Worm (Caenorhabditis elegans) whole organism, L1 larva: Measurements from ENCODE around the gene tra-2.

Source experiments
- C16A3.4 ChIP-seq: fragments of 150-350 bp; optimal IDR thresholded peaks from 2 replicates; lab custom pipeline; 2014; ENCODE audit warnings: missing biosample characterization, missing genetic modification characterization
- C34B4.2 ChIP-seq: sonication (generic microtip); optimal IDR thresholded peaks from 2 replicates; lab custom pipeline; 2017; ENCODE audit warnings: mild to moderate bottlenecking, missing genetic modification characterization, missing compliant biosample characterization
- F16B12.6 ChIP-seq: fragments of 150-350 bp; optimal IDR thresholded peaks from 2 replicates; lab custom pipeline; 2014; ENCODE audit warnings: missing biosample characterization, missing genetic modification characterization
- aha-1 ChIP-seq: fragments of 150-350 bp; optimal IDR thresholded peaks from 2 replicates; lab custom pipeline; 2014; ENCODE audit warnings: missing biosample characterization, missing genetic modification characterization
- aly-2 ChIP-seq: fragments of 150-350 bp; optimal IDR thresholded peaks from 2 replicates; lab custom pipeline; 2014; ENCODE audit warnings: missing biosample characterization, missing genetic modification characterization
- ama-1 ChIP-seq: fragments of 150-350 bp; optimal IDR thresholded peaks from 2 replicates; lab custom pipeline; 2014
- blmp-1 ChIP-seq: fragments of 150-350 bp; optimal IDR thresholded peaks from 2 replicates; lab custom pipeline; 2014; ENCODE audit warnings: missing biosample characterization, missing genetic modification characterization
- ceh-8 ChIP-seq: fragments of 200-800 bp; sonication (Bioruptor generic); optimal IDR thresholded peaks from 2 replicates; lab custom pipeline; 2018; ENCODE audit warnings: mild to moderate bottlenecking, missing genetic modification characterization, moderate library complexity, missing compliant biosample characterization
- dpl-1 ChIP-seq, 3 experiments: fragments of 150-350 bp in 2 of 3; sonication (generic microtip) in 1 of 3; optimal IDR thresholded peaks; 2 replicates each; lab custom pipeline; 2014 to 2017; ENCODE audit warnings: missing biosample characterization in 3 of 3, missing genetic modification characterization in 3 of 3, missing genetic modification reagents in 3 of 3
- dsc-1 ChIP-seq: sonication (generic microtip); optimal IDR thresholded peaks from 2 replicates; lab custom pipeline; 2016; ENCODE audit warnings: mild to moderate bottlenecking, missing genetic modification characterization, missing compliant biosample characterization
- efl-1 ChIP-seq, 4 experiments: fragments of 150-350 bp; optimal IDR thresholded peaks in 3 of 4; peaks in 1 of 4; 1 replicate in 1 of 4; 2 replicates in 3 of 4; lab custom pipeline; 2014; ENCODE audit warnings: missing biosample characterization in 2 of 4, missing genetic modification characterization in 2 of 4, missing genetic modification reagents in 2 of 4
- egl-13 ChIP-seq: sonication (generic microtip); optimal IDR thresholded peaks from 2 replicates; lab custom pipeline; 2016; ENCODE audit warnings: missing genotype, missing genetic modification reagents, missing genetic modification characterization, missing compliant biosample characterization
- elt-2 ChIP-seq: sonication (generic microtip); optimal IDR thresholded peaks from 2 replicates; lab custom pipeline; 2016; ENCODE audit warnings: missing genetic modification characterization, mild to moderate bottlenecking, inconsistent platforms, missing compliant biosample characterization, missing genetic modification reagents
- elt-3 ChIP-seq, 6 experiments: fragments of 150-350 bp in 1 of 6; sonication (generic microtip); optimal IDR thresholded peaks; 2 replicates each; lab custom pipeline; 2017 to 2018; ENCODE audit warnings: missing biosample characterization in 6 of 6, missing genetic modification characterization in 6 of 6, inconsistent platforms in 1 of 6
- ets-5 ChIP-seq: fragments of 200-800 bp; sonication (Bioruptor generic); IDR thresholded peaks from 2 replicates; pipeline ENCODE4 v1.3.6; 2022; ENCODE audit warnings: missing genetic modification characterization, missing compliant biosample characterization
- fos-1 ChIP-seq: fragments of 150-350 bp; optimal IDR thresholded peaks from 2 replicates; lab custom pipeline; 2014; ENCODE audit warnings: missing biosample characterization, missing genetic modification characterization
- grh-1 ChIP-seq: fragments of 200-800 bp; sonication (Bioruptor generic); IDR thresholded peaks from 2 replicates; pipeline ENCODE4 v1.3.6; 2022; ENCODE audit warnings: missing genetic modification reagents, missing genetic modification characterization, missing compliant biosample characterization
- hlh-4 ChIP-seq: sonication (generic microtip); optimal IDR thresholded peaks from 2 replicates; lab custom pipeline; 2016; ENCODE audit warnings: mild to moderate bottlenecking, missing genetic modification characterization, missing compliant biosample characterization
- hpl-2 ChIP-seq: fragments of 150-350 bp; optimal IDR thresholded peaks from 2 replicates; lab custom pipeline; 2014; ENCODE audit warnings: missing biosample characterization, missing genetic modification reagents, missing genetic modification characterization
- irx-1 ChIP-seq: sonication (generic microtip); optimal IDR thresholded peaks from 2 replicates; lab custom pipeline; 2016; ENCODE audit warnings: missing genetic modification characterization, missing compliant biosample characterization
- isw-1 ChIP-seq: fragments of 200-800 bp; sonication (Bioruptor generic); IDR thresholded peaks from 2 replicates; pipeline ENCODE4 v1.3.6; 2022; ENCODE audit warnings: missing genetic modification characterization, missing compliant biosample characterization
- lin-35 ChIP-seq, 2 experiments: fragments of 150-350 bp; optimal IDR thresholded peaks; 2 replicates each; lab custom pipeline; 2014; ENCODE audit warnings: missing biosample characterization in 2 of 2, missing genetic modification characterization in 2 of 2, missing genetic modification reagents in 2 of 2
- lir-3 ChIP-seq: sonication (generic microtip); optimal IDR thresholded peaks from 2 replicates; lab custom pipeline; 2016; ENCODE audit warnings: mild to moderate bottlenecking, missing genetic modification characterization, moderate library complexity, missing compliant biosample characterization; ENCODE audit not compliant: poor library complexity
- lsy-2 ChIP-seq, 2 experiments: fragments of 150-350 bp; optimal IDR thresholded peaks; 2 replicates each; lab custom pipeline; 2014; ENCODE audit warnings: missing biosample characterization in 2 of 2, missing genetic modification characterization in 2 of 2
- mab-9 ChIP-seq: fragments of 200-800 bp; sonication (Bioruptor generic); IDR thresholded peaks from 2 replicates; pipeline ENCODE4 v1.3.6; 2022; ENCODE audit warnings: missing genetic modification reagents, missing genetic modification characterization, missing compliant biosample characterization
- mdl-1 ChIP-seq, 2 experiments: fragments of 150-350 bp; optimal IDR thresholded peaks; 2 replicates each; lab custom pipeline; 2014 to 2017; ENCODE audit warnings: missing biosample characterization in 2 of 2, missing genetic modification characterization in 2 of 2, inconsistent platforms in 1 of 2
- mef-2 ChIP-seq: fragments of 150-350 bp; optimal IDR thresholded peaks from 2 replicates; lab custom pipeline; 2014; ENCODE audit warnings: missing biosample characterization, missing genetic modification characterization
- mep-1 ChIP-seq: fragments of 150-350 bp; optimal IDR thresholded peaks from 2 replicates; lab custom pipeline; 2014; ENCODE audit warnings: missing biosample characterization, missing genetic modification characterization
- nhr-11 ChIP-seq: fragments of 150-350 bp; optimal IDR thresholded peaks from 2 replicates; lab custom pipeline; 2014; ENCODE audit warnings: missing biosample characterization, missing genetic modification characterization
- nhr-20 ChIP-seq: sonication (generic microtip); optimal IDR thresholded peaks from 2 replicates; lab custom pipeline; 2016; ENCODE audit warnings: mild to moderate bottlenecking, missing genetic modification characterization, missing compliant biosample characterization
- nhr-237 ChIP-seq: fragments of 150-350 bp; optimal IDR thresholded peaks from 2 replicates; lab custom pipeline; 2014; ENCODE audit warnings: missing biosample characterization, missing genetic modification characterization
- nhr-76 ChIP-seq: sonication (generic microtip); optimal IDR thresholded peaks from 2 replicates; lab custom pipeline; 2017; ENCODE audit warnings: missing biosample characterization, missing genetic modification characterization
- nhr-85 ChIP-seq: sonication (generic microtip); peaks from one replicate; lab custom pipeline; 2016; ENCODE audit warnings: missing genetic modification characterization, inconsistent platforms, missing compliant biosample characterization
- rnt-1 ChIP-seq: sonication (generic microtip); optimal IDR thresholded peaks from 2 replicates; lab custom pipeline; 2016; ENCODE audit warnings: mild to moderate bottlenecking, missing genetic modification characterization, moderate library complexity, missing compliant biosample characterization
- sox-4 ChIP-seq: sonication (generic microtip); optimal IDR thresholded peaks from 2 replicates; lab custom pipeline; 2016; ENCODE audit warnings: missing genetic modification characterization, missing compliant biosample characterization
- sup-37 ChIP-seq: fragments of 200-800 bp; sonication (Bioruptor generic); optimal IDR thresholded peaks from 2 replicates; lab custom pipeline; 2018; ENCODE audit warnings: mild to moderate bottlenecking, missing genetic modification characterization, missing compliant biosample characterization
- tbx-2 ChIP-seq: sonication (generic microtip); optimal IDR thresholded peaks from 2 replicates; lab custom pipeline; 2016; ENCODE audit warnings: missing genetic modification characterization, missing compliant biosample characterization
- unc-130 ChIP-seq: fragments of 150-350 bp; optimal IDR thresholded peaks from 2 replicates; lab custom pipeline; 2017; ENCODE audit warnings: missing biosample characterization, missing genetic modification characterization, inconsistent platforms
- unc-86 ChIP-seq: sonication (generic microtip); optimal IDR thresholded peaks from 2 replicates; lab custom pipeline; 2016; ENCODE audit warnings: missing genetic modification characterization, missing compliant biosample characterization
- xbp-1 ChIP-seq: sonication (generic microtip); optimal IDR thresholded peaks from 2 replicates; lab custom pipeline; 2016; ENCODE audit warnings: missing genetic modification characterization, missing compliant biosample characterization
- zip-4 ChIP-seq: fragments of 200-800 bp; sonication (Bioruptor generic); optimal IDR thresholded peaks from 2 replicates; lab custom pipeline; 2018; ENCODE audit warnings: mild to moderate bottlenecking, missing genetic modification characterization, moderate library complexity, missing compliant biosample characterization
- ztf-11 ChIP-seq, 2 experiments: sonication (generic microtip); optimal IDR thresholded peaks; 2 replicates each; lab custom pipeline; 2016 to 2017; ENCODE audit warnings: missing genetic modification characterization in 2 of 2, missing biosample characterization in 1 of 2, missing compliant biosample characterization in 1 of 2
- ztf-4 ChIP-seq: fragments of 150-350 bp; optimal IDR thresholded peaks from 2 replicates; lab custom pipeline; 2014; ENCODE audit warnings: missing biosample characterization, missing genetic modification characterization

Gene tra-2

DNA sequence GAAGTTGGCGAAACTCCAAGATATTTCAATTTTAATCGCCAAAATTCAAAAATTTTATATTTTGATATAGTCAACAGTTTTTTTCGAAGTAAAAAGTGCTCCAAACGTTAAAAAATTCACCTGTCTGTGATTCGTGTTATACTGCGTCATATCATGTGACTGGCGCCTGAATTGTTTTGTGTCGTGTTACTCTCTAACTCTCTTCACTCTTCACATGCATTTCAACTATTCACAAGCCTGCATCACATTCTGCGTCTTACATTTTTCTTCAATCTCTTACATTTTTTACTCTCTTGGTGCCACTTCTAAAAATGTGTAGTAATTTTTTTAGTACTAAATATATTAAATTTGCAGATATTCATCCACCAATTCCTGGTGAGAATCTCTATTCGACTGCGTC is 37.1 kb downstream of the tra-2 start, which contains the start of gene flcn-1 (continued):
- no peak for TF ChIP-seq mef-2
- TF ChIP-seq isw-1 (GFP tag; lab: Robert Waterston, UW): no peak
- TF ChIP-seq mep-1 (tag; lab: Kevin White, UChicago): peak; percentile 76
- TF ChIP-seq efl-1 (optimal IDR thresholded peaks at IDR 0.05; lab: Kevin White, UChicago): peak; percentile 42 to 50
- peak in 1 of 2 experiments; percentile 30 for TF ChIP-seq efl-1 (GFP tag; optimal IDR thresholded peaks at IDR 0.05 in 1 of 2; lab: Kevin White, UChicago)
- peak; percentile 64 for TF ChIP-seq nhr-20 (tag; lab: Kevin White, UChicago)
- no peak for TF ChIP-seq ztf-11 (tag; optimal IDR thresholded peaks at IDR 0.05; lab: Kevin White, UChicago)
- TF ChIP-seq hlh-4 (tag; lab: Kevin White, UChicago): peak; percentile 45
- peak; percentile 23 for TF ChIP-seq blmp-1 (tag; lab: Kevin White, UChicago)
- peak; percentile 40 for TF ChIP-seq tbx-2 (tag; lab: Kevin White, UChicago)
- no peak for TF ChIP-seq sup-37 (GFP tag; lab: Kevin White, UChicago)
- TF ChIP-seq zip-4 (GFP tag; lab: Kevin White, UChicago): no peak
- TF ChIP-seq xbp-1 (tag; lab: Kevin White, UChicago): peak; percentile 49
- TF ChIP-seq nhr-237: no peak
- peak; percentile 41 for TF ChIP-seq elt-2
- TF ChIP-seq nhr-85 (tag; lab: Kevin White, UChicago): peak; percentile 52
- TF ChIP-seq grh-1: no peak
- TF ChIP-seq elt-3 (tag; optimal IDR thresholded peaks at IDR 0.05; lab: Kevin White, UChicago): no peak
- TF ChIP-seq nhr-76: no peak
- TF ChIP-seq F16B12.6: no peak
- peak; percentile 15 for TF ChIP-seq fos-1 (tag; lab: Kevin White, UChicago)
- peak; percentile 17 for TF ChIP-seq sox-4 (tag; lab: Kevin White, UChicago)
- TF ChIP-seq ets-5 (GFP tag; lab: Robert Waterston, UW): no peak
- no peak for TF ChIP-seq unc-86 (tag; lab: Kevin White, UChicago)
- TF ChIP-seq mdl-1 (tag; optimal IDR thresholded peaks at IDR 0.05; lab: Kevin White, UChicago): no peak
- no peak for TF ChIP-seq C16A3.4 (tag; lab: Kevin White, UChicago)
- TF ChIP-seq lsy-2 (tag; optimal IDR thresholded peaks at IDR 0.05; lab: Kevin White, UChicago): peak; percentile 35 to 67
- peak in 2 of 3 experiments; percentile 10 to 37 for TF ChIP-seq dpl-1 (GFP tag; optimal IDR thresholded peaks at IDR 0.05; lab: Kevin White, UChicago)
- TF ChIP-seq rnt-1 (tag; lab: Kevin White, UChicago): peak; percentile 40
- TF ChIP-seq ztf-4: no peak
- no peak for TF ChIP-seq aly-2
- TF ChIP-seq hpl-2: no peak
- TF ChIP-seq ama-1 (lab: Kevin White, UChicago): no peak
- TF ChIP-seq nhr-11: no peak
- TF ChIP-seq dsc-1 (tag; lab: Kevin White, UChicago): peak; percentile 7
- no peak for TF ChIP-seq ceh-8
- peak; percentile 9 for TF ChIP-seq lir-3 (tag; lab: Kevin White, UChicago)
- TF ChIP-seq egl-13 (tag; lab: Kevin White, UChicago): peak; percentile 50
- peak; percentile 34 for TF ChIP-seq irx-1 (tag; lab: Kevin White, UChicago)
- peak; percentile 20 for TF ChIP-seq unc-130 (tag; lab: Kevin White, UChicago)
- no peak for TF ChIP-seq mab-9 (GFP tag; lab: Robert Waterston, UW)
- no peak for TF ChIP-seq aha-1 (tag; lab: Kevin White, UChicago)
- no peak for TF ChIP-seq C34B4.2 (tag; lab: Kevin White, UChicago)
- TF ChIP-seq, all 84 proteins: peak for 33

DNA sequence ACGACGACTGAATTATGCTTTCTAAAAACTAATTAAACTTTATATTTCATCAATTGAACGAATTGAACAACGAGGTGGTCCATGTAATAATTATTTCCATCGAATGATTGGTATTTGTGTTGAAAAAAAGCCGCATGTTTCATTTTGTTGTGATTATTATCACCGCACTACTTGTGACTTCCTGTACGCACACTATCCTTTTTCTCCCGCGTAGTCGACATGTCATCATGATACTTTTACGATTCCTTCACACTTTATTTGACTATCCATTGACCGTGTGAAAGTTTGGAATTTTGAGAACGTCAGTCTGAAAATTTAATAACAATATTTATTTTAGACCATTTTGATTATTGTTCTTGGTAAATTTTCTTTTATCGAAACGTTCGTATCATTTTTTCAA is 37.9 kb downstream of the tra-2 start, which contains the start of gene F22D3.4:
F22D3.4 (minus strand) TSS at position 1 of the 400 bp plus-strand sequence.
- TF ChIP-seq elt-3 (tag; optimal IDR thresholded peaks at IDR 0.05; lab: Kevin White, UChicago) (no peak), mep-1 (tag; lab: Kevin White, UChicago) (no peak), lin-35 (GFP tag; optimal IDR thresholded peaks at IDR 0.05; lab: Kevin White, UChicago) (peak in 1 of 2 experiments; percentile 30), blmp-1 (tag; lab: Kevin White, UChicago) (peak; percentile 14), egl-13 (tag; lab: Kevin White, UChicago) (no peak), nhr-76 (no peak)
